Worm (Caenorhabditis elegans) whole organism, mixed stage, embryonic: ENCODE results near the gene C37C3.9.

Experiments
- M03D4.4 ChIP-seq: sonication (generic microtip); optimal IDR thresholded peaks from 2 replicates; lab custom pipeline; 2017; ENCODE audit warnings: mild to moderate bottlenecking, missing genetic modification characterization, missing compliant biosample characterization
- bed-3 ChIP-seq: fragments of 200-800 bp; sonication (Bioruptor generic); optimal IDR thresholded peaks from 3 replicates; lab custom pipeline; 2018; ENCODE audit warnings: mild to moderate bottlenecking, missing genetic modification characterization, moderate library complexity, missing compliant biosample characterization
- blmp-1 ChIP-seq: fragments of 150-350 bp; optimal IDR thresholded peaks from 2 replicates; lab custom pipeline; 2014; ENCODE audit warnings: missing biosample characterization, missing genetic modification characterization
- cnd-1 ChIP-seq: fragments of 200-800 bp; sonication (Bioruptor generic); optimal IDR thresholded peaks from 2 replicates; lab custom pipeline; 2018; ENCODE audit warnings: mild to moderate bottlenecking, missing genetic modification characterization, missing compliant biosample characterization
- elt-1 ChIP-seq: sonication (generic microtip); optimal IDR thresholded peaks from 2 replicates; lab custom pipeline; 2017; ENCODE audit warnings: missing genetic modification characterization, mild to moderate bottlenecking, missing compliant biosample characterization, antibody characterized with exemption, moderate library complexity, borderline replicate concordance; ENCODE audit not compliant: insufficient read depth
- elt-3 ChIP-seq: fragments of 150-350 bp; optimal IDR thresholded peaks from 2 replicates; lab custom pipeline; 2014; ENCODE audit warnings: missing biosample characterization, missing genetic modification characterization
- lsy-2 ChIP-seq: fragments of 150-350 bp; optimal IDR thresholded peaks from 2 replicates; lab custom pipeline; 2014; ENCODE audit warnings: missing biosample characterization, missing genetic modification characterization
- nhr-12 ChIP-seq: fragments of 150-350 bp; optimal IDR thresholded peaks from 2 replicates; lab custom pipeline; 2014; ENCODE audit warnings: missing biosample characterization, missing genetic modification characterization
- snpc-4 ChIP-seq: fragments of 150-350 bp; optimal IDR thresholded peaks from 2 replicates; lab custom pipeline; 2014; ENCODE audit warnings: missing biosample characterization, missing genetic modification characterization
- tbx-8 ChIP-seq: fragments of 200-800 bp; sonication (Bioruptor generic); optimal IDR thresholded peaks from 2 replicates; lab custom pipeline; 2018; ENCODE audit warnings: mild to moderate bottlenecking, missing genetic modification characterization, moderate library complexity, missing compliant biosample characterization
- unc-39 ChIP-seq: fragments of 150-350 bp; optimal IDR thresholded peaks from 2 replicates; lab custom pipeline; 2014; ENCODE audit warnings: missing biosample characterization, missing genetic modification characterization
- zip-8 ChIP-seq: fragments of 150-350 bp; optimal IDR thresholded peaks from 2 replicates; lab custom pipeline; 2014; ENCODE audit warnings: missing biosample characterization, missing genetic modification characterization

ce11 chrV:7808444-7808843 is 46.1 kb downstream of the C37C3.9 start:
- TF ChIP-seq nhr-12 (no peak), unc-39 (tag; lab: Kevin White, UChicago) (no peak), bed-3 (GFP tag; lab: Kevin White, UChicago) (no peak), M03D4.4 (tag; lab: Kevin White, UChicago) (no peak), lsy-2 (tag; lab: Kevin White, UChicago) (no peak), blmp-1 (tag; lab: Kevin White, UChicago) (no peak), tbx-8 (no peak), elt-1 (no peak), elt-3 (tag; lab: Kevin White, UChicago) (no peak), snpc-4 (tag; lab: Kevin White, UChicago) (no peak), zip-8 (no peak), cnd-1 (tag; lab: Kevin White, UChicago) (no peak)
